ENCODE assay signal across 6 fruit fly cellular contexts in genomic region chr3R:4452345-4453044, dm6.
TF ChIP-seq lines count a peak whose summit lies in the region.

No protein-coding gene starts in this region.

- no peak for TF ChIP-seq CTCF in whole organism, embryonic (GFP tag; optimal IDR thresholded peaks at IDR 0.05; lab: Kevin White, UChicago)

TF ChIP-seq in whole organism, 6 proteins besides CTCF, POLR2A, EP300 and RAD21:
- TF ChIP-seq usp (GFP tag; optimal IDR thresholded peaks at IDR 0.05; lab: Kevin White, UChicago), result no peak
- peak; percentile 76 for TF ChIP-seq Dll (optimal IDR thresholded peaks at IDR 0.05; lab: Kevin White, UChicago)
- no peak for TF ChIP-seq CG8478 (optimal IDR thresholded peaks at IDR 0.05; lab: Kevin White, UChicago)
- no peak for TF ChIP-seq EcR (GFP tag; optimal IDR thresholded peaks at IDR 0.05; lab: Kevin White, UChicago)
- no peak for TF ChIP-seq pan (optimal IDR thresholded peaks at IDR 0.05; lab: Kevin White, UChicago)
- no peak for TF ChIP-seq psq (optimal IDR thresholded peaks at IDR 0.05; lab: Kevin White, UChicago)

TF ChIP-seq in whole organism, adult, 20 proteins besides CTCF, POLR2A, EP300 and RAD21:
- TF ChIP-seq CG7101 (tag; optimal IDR thresholded peaks at IDR 0.05; lab: Kevin White, UChicago), result no peak
- TF ChIP-seq Mnt (GFP tag; optimal IDR thresholded peaks at IDR 0.05; lab: Kevin White, UChicago), result peak; percentile 52
- peak; percentile 2 for TF ChIP-seq CG7045 (GFP tag; optimal IDR thresholded peaks at IDR 0.05; lab: Kevin White, UChicago)
- no peak for TF ChIP-seq CG11617 (GFP tag; optimal IDR thresholded peaks at IDR 0.05; lab: Kevin White, UChicago)
- TF ChIP-seq Clk (GFP tag; optimal IDR thresholded peaks at IDR 0.05; lab: Kevin White, UChicago), result no peak
- TF ChIP-seq tj (GFP tag; optimal IDR thresholded peaks at IDR 0.05; lab: Kevin White, UChicago), result no peak
- no peak for TF ChIP-seq toe (GFP tag; optimal IDR thresholded peaks at IDR 0.05; lab: Kevin White, UChicago)
- peak; percentile 23 for TF ChIP-seq CG12768 (GFP tag; optimal IDR thresholded peaks at IDR 0.05; lab: Kevin White, UChicago)

TF ChIP-seq in whole organism, embryonic, 481 proteins besides CTCF, POLR2A, EP300 and RAD21 (continues in another document):
- TF ChIP-seq slbo (GFP tag; IDR thresholded peaks at IDR 0.05; lab: Robert Waterston, UW) (0 out of 2 replicates have a peak, but pooled peaks have one; percentile 13), Eip74EF (GFP tag; optimal IDR thresholded peaks at IDR 0.05; lab: Kevin White, UChicago) (peak in 1 of 2 experiments; percentile 14), CG4854 (GFP tag; optimal IDR thresholded peaks at IDR 0.05; lab: Kevin White, UChicago) (no peak), Drgx (GFP tag; IDR thresholded peaks at IDR 0.05; lab: Robert Waterston, UW) (peak; percentile 25), CG10267 (tag; optimal IDR thresholded peaks at IDR 0.05; lab: Kevin White, UChicago) (no peak), Fer1 (GFP tag; optimal IDR thresholded peaks at IDR 0.05; lab: Kevin White, UChicago) (peak; percentile 31), GATAe (GFP tag; conservative IDR thresholded peaks at IDR 0.05; lab: Robert Waterston, UW) (peak; percentile 74), vnd (GFP tag; IDR thresholded peaks at IDR 0.05; lab: Robert Waterston, UW; ENCODE audit: partially characterized antibody) (no peak), zen2 (GFP tag; IDR thresholded peaks at IDR 0.05; lab: Robert Waterston, UW; ENCODE audit: partially characterized antibody) (0 out of 3 replicates have a peak, but pooled peaks have one; percentile 9), CG12769 (tag; optimal IDR thresholded peaks at IDR 0.05; lab: Kevin White, UChicago) (peak; percentile 16), CG12236 (GFP tag; optimal IDR thresholded peaks at IDR 0.05; lab: Kevin White, UChicago) (no peak), oc (tag; optimal IDR thresholded peaks at IDR 0.05; lab: Kevin White, UChicago) (peak; percentile 20), CG17612 (GFP tag; IDR thresholded peaks at IDR 0.05; lab: Robert Waterston, UW) (no peak), Doc3 (GFP tag; IDR thresholded peaks at IDR 0.05; lab: Robert Waterston, UW; ENCODE audit: partially characterized antibody) (peak; percentile 34; the same call in 1 of the 3 replicates), Asciz (GFP tag; optimal IDR thresholded peaks at IDR 0.05; lab: Kevin White, UChicago) (peak; percentile 4), sna (GFP tag; IDR thresholded peaks at IDR 0.05; lab: Robert Waterston, UW; ENCODE audit: partially characterized antibody) (0 out of 2 replicates have a peak, but pooled peaks have one; percentile 17), CG15479 (GFP tag; optimal IDR thresholded peaks at IDR 0.05; lab: Kevin White, UChicago) (peak; percentile 83)

TF ChIP-seq in whole organism, prepupa, 60 proteins besides CTCF, POLR2A, EP300 and RAD21 (continues in another document):
- TF ChIP-seq svp (GFP tag; lab: Kevin White, UChicago) (peak; percentile 79), fkh (GFP tag; optimal IDR thresholded peaks at IDR 0.05; lab: Kevin White, UChicago) (peak; percentile 4), CG3919 (GFP tag; optimal IDR thresholded peaks at IDR 0.05; lab: Kevin White, UChicago) (peak; percentile 3), Sox15 (GFP tag; optimal IDR thresholded peaks at IDR 0.05; lab: Kevin White, UChicago) (no peak), CG7368 (GFP tag; optimal IDR thresholded peaks at IDR 0.05; lab: Kevin White, UChicago) (no peak), CG16779 (tag; optimal IDR thresholded peaks at IDR 0.05; lab: Kevin White, UChicago) (peak; percentile 26), CG9139 (GFP tag; optimal IDR thresholded peaks at IDR 0.05; lab: Kevin White, UChicago) (no peak), topi (GFP tag; optimal IDR thresholded peaks at IDR 0.05; lab: Kevin White, UChicago) (no peak), Hr38 (GFP tag; optimal IDR thresholded peaks at IDR 0.05; lab: Kevin White, UChicago) (no peak), Eip93F (GFP tag; optimal IDR thresholded peaks at IDR 0.05; lab: Kevin White, UChicago) (no peak), CG3032 (tag; optimal IDR thresholded peaks at IDR 0.05; lab: Kevin White, UChicago) (no peak), eg (GFP tag; IDR thresholded peaks at IDR 0.05; lab: Robert Waterston, UW) (peak; percentile 37; the same call in 1 of the 3 replicates), CG34406 (GFP tag; optimal IDR thresholded peaks at IDR 0.05; lab: Kevin White, UChicago) (no peak), CG11902 (GFP tag; optimal IDR thresholded peaks at IDR 0.05; lab: Kevin White, UChicago) (no peak), CG11762 (GFP tag; optimal IDR thresholded peaks at IDR 0.05; lab: Kevin White, UChicago; ENCODE audit: insufficient read depth) (no peak), dac (GFP tag; optimal IDR thresholded peaks at IDR 0.05; lab: Kevin White, UChicago) (no peak), Sox102F (GFP tag; optimal IDR thresholded peaks at IDR 0.05; lab: Kevin White, UChicago) (no peak), CG8319 (GFP tag; optimal IDR thresholded peaks at IDR 0.05; lab: Kevin White, UChicago) (no peak), CG6854 (GFP tag; optimal IDR thresholded peaks at IDR 0.05; lab: Kevin White, UChicago) (peak; percentile 58), vri (GFP tag; optimal IDR thresholded peaks at IDR 0.05; lab: Kevin White, UChicago) (peak; percentile 94), Blimp-1 (GFP tag; optimal IDR thresholded peaks at IDR 0.05; lab: Kevin White, UChicago) (peak; percentile 63)

TF ChIP-seq in whole organism, pupa, 21 proteins besides CTCF, POLR2A, EP300 and RAD21:
- TF ChIP-seq CG4496 (GFP tag; IDR thresholded peaks at IDR 0.05; lab: Robert Waterston, UW) (peak; percentile 71), CG34367 (tag; optimal IDR thresholded peaks at IDR 0.05; lab: Kevin White, UChicago) (no peak), CG12605 (GFP tag; IDR thresholded peaks at IDR 0.05; lab: Robert Waterston, UW) (peak; percentile 57), CG10348 (GFP tag; IDR thresholded peaks at IDR 0.05; lab: Robert Waterston, UW) (no peak), CG14655 (GFP tag; optimal IDR thresholded peaks at IDR 0.05; lab: Kevin White, UChicago) (no peak), Snoo (tag; optimal IDR thresholded peaks at IDR 0.05; lab: Kevin White, UChicago) (no peak), CG9948 (tag; optimal IDR thresholded peaks at IDR 0.05; lab: Kevin White, UChicago) (no peak), rn (GFP tag; IDR thresholded peaks at IDR 0.05; lab: Robert Waterston, UW) (no peak), EcR (GFP tag; optimal IDR thresholded peaks at IDR 0.05; lab: Kevin White, UChicago) (peak; percentile 2), CG13204 (GFP tag; optimal IDR thresholded peaks at IDR 0.05; lab: Kevin White, UChicago) (peak; percentile 86), gl (tag; optimal IDR thresholded peaks at IDR 0.05; lab: Kevin White, UChicago) (no peak), CG32121 (GFP tag; IDR thresholded peaks at IDR 0.05; lab: Robert Waterston, UW) (0 out of 2 replicates have a peak, but pooled peaks have one; percentile 14), CG8301 (tag; optimal IDR thresholded peaks at IDR 0.05; lab: Kevin White, UChicago) (no peak), D1 (tag; optimal IDR thresholded peaks at IDR 0.05; lab: Kevin White, UChicago) (no peak), CG17806 (tag; optimal IDR thresholded peaks at IDR 0.05; lab: Kevin White, UChicago) (no peak), Ets98B (GFP tag; IDR thresholded peaks at IDR 0.05; lab: Robert Waterston, UW) (peak; percentile 56), CG15710 (tag; optimal IDR thresholded peaks at IDR 0.05; lab: Kevin White, UChicago) (no peak), CG8159 (tag; optimal IDR thresholded peaks at IDR 0.05; lab: Kevin White, UChicago) (no peak), fd96Ca (GFP tag; IDR thresholded peaks at IDR 0.05; lab: Robert Waterston, UW) (peak; percentile 58; the same call in 2 of the 3 replicates), Pif1B (GFP tag; optimal IDR thresholded peaks at IDR 0.05; lab: Kevin White, UChicago) (no peak), Pif1A (GFP tag; optimal IDR thresholded peaks at IDR 0.05; lab: Kevin White, UChicago) (no peak)

TF ChIP-seq in whole organism, wandering third instar larva, 38 proteins besides CTCF, POLR2A, EP300 and RAD21 (continues in another document):
- TF ChIP-seq tai (GFP tag; optimal IDR thresholded peaks at IDR 0.05; lab: Kevin White, UChicago) (no peak), dsf (GFP tag; optimal IDR thresholded peaks at IDR 0.05; lab: Kevin White, UChicago; ENCODE audit: borderline replicate concordance) (no peak), brk (GFP tag; optimal IDR thresholded peaks at IDR 0.05; lab: Kevin White, UChicago) (no peak), h (GFP tag; optimal IDR thresholded peaks at IDR 0.05; lab: Kevin White, UChicago) (no peak), ey (GFP tag; optimal IDR thresholded peaks at IDR 0.05; lab: Kevin White, UChicago) (no peak), Hnf4 (GFP tag; optimal IDR thresholded peaks at IDR 0.05; lab: Kevin White, UChicago) (no peak), lola (GFP tag; optimal IDR thresholded peaks at IDR 0.05; lab: Kevin White, UChicago) (no peak), psq (GFP tag; optimal IDR thresholded peaks at IDR 0.05; lab: Kevin White, UChicago) (no peak), CG32264 (GFP tag; optimal IDR thresholded peaks at IDR 0.05; lab: Kevin White, UChicago) (no peak), br (GFP tag; optimal IDR thresholded peaks at IDR 0.05; lab: Kevin White, UChicago) (no peak), Vsx2 (GFP tag; optimal IDR thresholded peaks at IDR 0.05; lab: Kevin White, UChicago; ENCODE audit: partially characterized antibody) (peak; percentile 85), Jra (GFP tag; optimal IDR thresholded peaks at IDR 0.05; lab: Kevin White, UChicago) (no peak), pan (optimal IDR thresholded peaks at IDR 0.05; lab: Kevin White, UChicago) (no peak), Sp1 (GFP tag; optimal IDR thresholded peaks at IDR 0.05; lab: Kevin White, UChicago) (no peak), Rel (GFP tag; optimal IDR thresholded peaks at IDR 0.05; lab: Kevin White, UChicago) (no peak), Rel (tag; optimal IDR thresholded peaks at IDR 0.05; lab: Kevin White, UChicago) (no peak), Dif (GFP tag; optimal IDR thresholded peaks at IDR 0.05; lab: Kevin White, UChicago; ENCODE audit: partially characterized antibody) (peak; percentile 96), usp (GFP tag; optimal IDR thresholded peaks at IDR 0.05; lab: Kevin White, UChicago) (no peak), Hr83 (GFP tag; optimal IDR thresholded peaks at IDR 0.05; lab: Kevin White, UChicago; ENCODE audit: poor library complexity, severe bottlenecking) (peak; percentile 26), dmrt93B (GFP tag; optimal IDR thresholded peaks at IDR 0.05; lab: Kevin White, UChicago) (no peak), HLH106 (tag; optimal IDR thresholded peaks at IDR 0.05; lab: Kevin White, UChicago) (no peak), CrebA (GFP tag; optimal IDR thresholded peaks at IDR 0.05; lab: Kevin White, UChicago; ENCODE audit: borderline replicate concordance) (no peak), dl (GFP tag; optimal IDR thresholded peaks at IDR 0.05; lab: Kevin White, UChicago; ENCODE audit: insufficient read depth in 1 of 2, partially characterized antibody in 2 of 2) (peak; percentile 92 to 93), OdsH (GFP tag; optimal IDR thresholded peaks at IDR 0.05; lab: Kevin White, UChicago) (no peak), Abd-B (GFP tag; optimal IDR thresholded peaks at IDR 0.05; lab: Kevin White, UChicago) (no peak), sage (GFP tag; optimal IDR thresholded peaks at IDR 0.05; lab: Kevin White, UChicago) (no peak)
